Worm (Caenorhabditis elegans): ENCODE results near the gene F47E1.4.

DNA sequence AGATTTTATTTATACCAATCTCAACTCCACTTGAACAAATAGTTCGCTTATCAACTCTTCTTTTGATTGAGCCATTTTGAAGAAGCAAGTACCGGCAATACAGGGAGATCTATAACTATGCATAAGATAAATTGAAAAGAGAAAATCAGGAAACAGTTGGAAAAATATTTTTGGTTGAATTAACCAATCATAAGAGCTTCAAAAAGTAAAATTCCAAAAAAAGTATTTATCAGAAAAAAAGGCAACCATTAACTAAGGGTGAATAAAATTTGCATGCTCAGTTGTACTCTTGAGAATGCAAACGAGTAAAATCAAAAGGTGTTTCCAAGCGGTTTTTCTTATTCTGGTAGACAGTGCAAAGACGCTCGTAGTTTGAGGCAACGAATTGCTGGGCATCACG, 41.0 kb upstream of the F47E1.4 start, which contains the start of gene T25B6.5:
- TF ChIP-seq aly-1 (tag; optimal IDR thresholded peaks at IDR 0.05): no peak
- no peak for TF ChIP-seq ama-1 (optimal IDR thresholded peaks at IDR 0.05)
- TF ChIP-seq hmg-4 (GFP tag; optimal IDR thresholded peaks at IDR 0.05): no peak
- TF ChIP-seq tra-4 (tag; optimal IDR thresholded peaks at IDR 0.05): no peak
- no peak for TF ChIP-seq hnd-1 (tag; optimal IDR thresholded peaks at IDR 0.05)
- TF ChIP-seq F13C5.2 (tag; optimal IDR thresholded peaks at IDR 0.05): no peak
- TF ChIP-seq ceh-13 (GFP tag; optimal IDR thresholded peaks at IDR 0.05): no peak

Data from whole organism, early embryonic.